Worm (Caenorhabditis elegans) whole organism, mixed stage, embryonic: ENCODE results near the gene lron-5.

Experiments
- M03D4.4 ChIP-seq: sonication (generic microtip); optimal IDR thresholded peaks from 2 replicates; lab custom pipeline; 2017; ENCODE audit warnings: mild to moderate bottlenecking, missing genetic modification characterization, missing compliant biosample characterization
- blmp-1 ChIP-seq: fragments of 150-350 bp; optimal IDR thresholded peaks from 2 replicates; lab custom pipeline; 2014; ENCODE audit warnings: missing biosample characterization, missing genetic modification characterization
- elt-3 ChIP-seq: fragments of 150-350 bp; optimal IDR thresholded peaks from 2 replicates; lab custom pipeline; 2014; ENCODE audit warnings: missing biosample characterization, missing genetic modification characterization
- lin-13 ChIP-seq: fragments of 150-350 bp; optimal IDR thresholded peaks from 2 replicates; lab custom pipeline; 2014; ENCODE audit warnings: missing biosample characterization, missing genetic modification characterization
- lsy-2 ChIP-seq: fragments of 150-350 bp; optimal IDR thresholded peaks from 2 replicates; lab custom pipeline; 2014; ENCODE audit warnings: missing biosample characterization, missing genetic modification characterization
- nhr-12 ChIP-seq: fragments of 150-350 bp; optimal IDR thresholded peaks from 2 replicates; lab custom pipeline; 2014; ENCODE audit warnings: missing biosample characterization, missing genetic modification characterization
- nhr-28 ChIP-seq: fragments of 150-350 bp; optimal IDR thresholded peaks from 2 replicates; lab custom pipeline; 2014; ENCODE audit warnings: missing biosample characterization, missing genetic modification characterization
- unc-62 ChIP-seq: fragments of 150-350 bp; optimal IDR thresholded peaks from 2 replicates; lab custom pipeline; 2014; ENCODE audit warnings: missing biosample characterization, missing genetic modification reagents, missing genetic modification characterization

DNA sequence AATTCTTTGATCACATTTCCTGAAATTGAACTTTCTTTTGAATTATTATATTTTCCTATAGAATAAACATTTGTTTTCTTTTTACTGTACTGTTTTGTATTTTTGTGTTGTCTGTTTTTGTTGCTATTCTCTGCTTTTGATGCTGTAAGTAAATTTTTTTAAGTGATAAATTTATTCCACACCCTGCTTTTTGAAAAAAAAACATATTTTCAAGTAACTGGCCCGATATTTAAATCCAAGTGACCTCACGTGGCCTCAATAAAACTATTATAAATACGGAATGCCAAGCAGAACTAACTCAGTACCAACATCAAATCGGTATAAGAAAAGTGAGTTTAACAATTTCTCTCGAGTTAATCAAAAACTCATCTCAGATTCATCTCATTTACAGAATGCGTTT is 5.3 kb downstream of the lron-5 start, which contains the start of gene clec-151:
- TF ChIP-seq M03D4.4 (tag; lab: Kevin White, UChicago) (no peak), lin-13 (tag; lab: Kevin White, UChicago) (no peak), blmp-1 (tag; lab: Kevin White, UChicago) (no peak), nhr-28 (tag; lab: Kevin White, UChicago) (no peak), elt-3 (no peak), unc-62 (GFP tag; lab: Kevin White, UChicago) (no peak), nhr-12 (tag; lab: Kevin White, UChicago) (no peak), lsy-2 (tag; lab: Kevin White, UChicago) (no peak)
